Fruit fly (Drosophila melanogaster): Measurements from ENCODE around the gene CG31730.

The CG31730 gene

DNA sequence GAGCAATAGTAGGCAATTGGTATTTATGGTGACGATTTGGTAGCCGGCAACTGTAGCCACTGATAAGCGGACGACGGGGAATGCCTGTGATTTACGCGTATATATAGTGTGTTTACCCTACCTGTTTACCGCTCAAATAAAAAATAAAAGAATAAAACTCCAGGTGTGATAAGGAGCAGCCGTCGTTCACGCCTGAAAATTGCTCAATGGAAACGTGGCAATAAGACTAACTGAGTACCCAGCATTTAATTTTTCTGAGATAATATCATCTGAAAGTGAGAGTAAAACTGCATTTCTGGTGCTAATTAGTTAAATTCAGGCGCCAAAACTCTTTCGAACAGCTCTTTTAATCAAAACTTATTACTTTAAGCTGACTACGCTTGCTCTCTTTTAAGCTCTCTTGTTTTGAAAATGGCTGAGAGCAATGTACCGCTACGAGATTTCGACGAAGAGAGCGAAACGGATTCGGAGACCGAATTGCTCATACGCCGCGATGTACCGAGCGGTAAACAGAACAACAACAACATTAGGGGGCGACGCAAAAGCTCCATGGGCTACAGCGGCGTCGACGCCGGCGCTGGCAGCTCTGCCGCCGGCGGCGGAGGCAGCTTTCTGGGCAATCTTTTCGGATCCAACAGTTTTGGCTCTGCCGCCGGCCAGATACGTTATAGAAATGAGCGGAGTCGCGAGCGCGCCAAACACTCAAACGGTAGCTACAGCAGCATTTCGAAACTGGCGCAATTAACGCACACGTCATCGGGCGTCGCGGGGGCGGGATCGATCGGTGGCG lies 30.9 kb upstream of the CG31730 start (continued):
- TF ChIP-seq Antp (GFP tag; optimal IDR thresholded peaks at IDR 0.05) = peak; percentile 18
- TF ChIP-seq salm (tag; optimal IDR thresholded peaks at IDR 0.05) = peak; percentile 88
- peak; percentile 83; the same call in 1 of the 3 replicates for TF ChIP-seq CG34422 (GFP tag; IDR thresholded peaks at IDR 0.05)
- TF ChIP-seq ro (GFP tag; IDR thresholded peaks at IDR 0.05) = no peak
- TF ChIP-seq ewg (GFP tag; optimal IDR thresholded peaks at IDR 0.05) = peak; percentile 47
- no peak for TF ChIP-seq CG11093 (GFP tag; IDR thresholded peaks at IDR 0.05)
- TF ChIP-seq Nf-YA (GFP tag; IDR thresholded peaks at IDR 0.05) = peak; percentile 59; the same call in 1 of the 2 replicates
- peak; percentile 28; the same call in 1 of the 2 replicates for TF ChIP-seq CG11085 (GFP tag; IDR thresholded peaks at IDR 0.05)
- TF ChIP-seq Stat92E (GFP tag; optimal IDR thresholded peaks at IDR 0.05) = no peak
- TF ChIP-seq crc (GFP tag; optimal IDR thresholded peaks at IDR 0.05) = peak; percentile 33
- TF ChIP-seq dmrt11E (tag; optimal IDR thresholded peaks at IDR 0.05) = peak; percentile 10
- TF ChIP-seq CG10147 (GFP tag; optimal IDR thresholded peaks at IDR 0.05) = peak; percentile 72
- TF ChIP-seq Vsx1 (GFP tag; optimal IDR thresholded peaks at IDR 0.05) = peak; percentile 95
- TF ChIP-seq nerfin-2 (GFP tag; IDR thresholded peaks at IDR 0.05; ENCODE audit: partially characterized antibody) = no peak
- TF ChIP-seq gt (GFP tag; IDR thresholded peaks at IDR 0.05) = no peak
- peak; percentile 69 for TF ChIP-seq CG9727 (GFP tag; optimal IDR thresholded peaks at IDR 0.05)
- peak; percentile 18 for TF ChIP-seq Kr (GFP tag; optimal IDR thresholded peaks at IDR 0.05)
- TF ChIP-seq Hr51 (GFP tag; optimal IDR thresholded peaks at IDR 0.05) = peak; percentile 31 to 79
- TF ChIP-seq CG12236 (GFP tag; optimal IDR thresholded peaks at IDR 0.05) = peak; percentile 73
- TF ChIP-seq CG9797 (GFP tag; optimal IDR thresholded peaks at IDR 0.05) = no peak
- peak; percentile 50 for TF ChIP-seq Scr (GFP tag; IDR thresholded peaks at IDR 0.05; ENCODE audit: partially characterized antibody)
- peak; percentile 62 for TF ChIP-seq maf-S (GFP tag; optimal IDR thresholded peaks at IDR 0.05)
- no peak for TF ChIP-seq CG2129 (GFP tag; IDR thresholded peaks at IDR 0.05; ENCODE audit: partially characterized antibody)
- no peak; the same call in 1 of the 2 replicates for TF ChIP-seq chm (GFP tag; IDR thresholded peaks at IDR 0.05)
- TF ChIP-seq HLHmδ (GFP tag; optimal IDR thresholded peaks at IDR 0.05) = peak; percentile 53
- no peak for TF ChIP-seq CG10267 (tag; optimal IDR thresholded peaks at IDR 0.05)
- TF ChIP-seq p53 (GFP tag; optimal IDR thresholded peaks at IDR 0.05) = peak; percentile 52
- TF ChIP-seq Jarid2 (GFP tag; optimal IDR thresholded peaks at IDR 0.05) = peak; percentile 97
- peak; percentile 64 for TF ChIP-seq run (tag; optimal IDR thresholded peaks at IDR 0.05)
- TF ChIP-seq Awh (GFP tag; IDR thresholded peaks at IDR 0.05) = peak; percentile 77
- TF ChIP-seq Ssrp (tag; optimal IDR thresholded peaks at IDR 0.05) = no peak
- no peak for TF ChIP-seq esg (GFP tag; conservative IDR thresholded peaks at IDR 0.05)
- TF ChIP-seq pita (GFP tag; optimal IDR thresholded peaks at IDR 0.05) = no peak
- TF ChIP-seq CG9817 (tag; optimal IDR thresholded peaks at IDR 0.05) = peak; percentile 54
- peak; percentile 95 for TF ChIP-seq chinmo (GFP tag; IDR thresholded peaks at IDR 0.05; ENCODE audit: partially characterized antibody)
- TF ChIP-seq Mad (GFP tag; optimal IDR thresholded peaks at IDR 0.05) = peak; percentile 42
- peak; percentile 89 for TF ChIP-seq exex (tag; optimal IDR thresholded peaks at IDR 0.05)
- TF ChIP-seq CG8478 (optimal IDR thresholded peaks at IDR 0.05) = no peak
- TF ChIP-seq lov (optimal IDR thresholded peaks at IDR 0.05) = no peak
- TF ChIP-seq lov (GFP tag; IDR thresholded peaks at IDR 0.05) = peak; percentile 66; the same call in 1 of the 3 replicates
- no peak for TF ChIP-seq CG3838 (GFP tag; optimal IDR thresholded peaks at IDR 0.05)
- no peak for TF ChIP-seq CG17802 (tag; optimal IDR thresholded peaks at IDR 0.05)
- TF ChIP-seq peb (GFP tag; IDR thresholded peaks at IDR 0.05) = no peak
- no peak for TF ChIP-seq ind (GFP tag; optimal IDR thresholded peaks at IDR 0.05)
- peak; percentile 78 for TF ChIP-seq CG12659 (GFP tag; optimal IDR thresholded peaks at IDR 0.05)
- TF ChIP-seq zfh2 (GFP tag; optimal IDR thresholded peaks at IDR 0.05) = no peak
- peak; percentile 80 for TF ChIP-seq oc (tag; optimal IDR thresholded peaks at IDR 0.05)
- peak; percentile 58 for TF ChIP-seq NC2β (GFP tag; optimal IDR thresholded peaks at IDR 0.05)
- peak; percentile 48; the same call in 1 of the 3 replicates for TF ChIP-seq B-H1 (GFP tag; IDR thresholded peaks at IDR 0.05)

All from whole organism, embryonic.